Fruit fly (Drosophila melanogaster) whole organism, prepupa: ENCODE measurements around the gene foi.

Source experiments
- Blimp-1 ChIP-seq: fragments of 200-800 bp; sonication (Bioruptor generic); optimal IDR thresholded peaks from 3 replicates; lab custom pipeline; 2017; ENCODE audit warnings: missing biosample characterization, missing genetic modification characterization, mild to moderate bottlenecking, moderate library complexity, missing genetic modification reagents
- CG10631 ChIP-seq: fragments of 200-800 bp; sonication (Bioruptor generic); optimal IDR thresholded peaks from 2 replicates; lab custom pipeline; 2016; ENCODE audit warnings: missing biosample characterization, missing genetic modification characterization
- CG11762 ChIP-seq: fragments of 200-800 bp; sonication (Bioruptor generic); optimal IDR thresholded peaks from 3 replicates; lab custom pipeline; 2016; ENCODE audit warnings: missing biosample characterization, missing genetic modification characterization; ENCODE audit not compliant: insufficient read depth
- CG15336 ChIP-seq: fragments of 200-800 bp; sonication (Bioruptor generic); IDR thresholded peaks from 2 replicates; pipeline ENCODE4 v1.3.6; 2022; ENCODE audit warnings: missing biosample characterization, missing genetic modification characterization
- CG16779 ChIP-seq: fragments of 200-800 bp; sonication (Bioruptor generic); optimal IDR thresholded peaks from 3 replicates; lab custom pipeline; 2017; ENCODE audit warnings: missing biosample characterization, mild to moderate bottlenecking, missing genetic modification characterization
- CG31627 ChIP-seq: fragments of 200-800 bp; sonication (Bioruptor generic); optimal IDR thresholded peaks from 3 replicates; lab custom pipeline; 2016; ENCODE audit warnings: missing biosample characterization, missing genetic modification characterization
- CG6854 ChIP-seq: fragments of 200-800 bp; sonication (Bioruptor generic); optimal IDR thresholded peaks from 2 replicates; lab custom pipeline; 2017; ENCODE audit warnings: missing biosample characterization, mild to moderate bottlenecking, missing genetic modification characterization
- CG8319 ChIP-seq: fragments of 200-800 bp; sonication (Bioruptor generic); optimal IDR thresholded peaks from 3 replicates; lab custom pipeline; 2016; ENCODE audit warnings: missing biosample characterization, missing genetic modification characterization
- Ets21C ChIP-seq: fragments of 200-800 bp; sonication (Bioruptor generic); optimal IDR thresholded peaks from 3 replicates; lab custom pipeline; 2016; ENCODE audit warnings: missing biosample characterization, missing genetic modification characterization
- Ets96B ChIP-seq: fragments of 200-800 bp; optimal IDR thresholded peaks from 2 replicates; lab custom pipeline; 2019; ENCODE audit warnings: missing biosample characterization, mild to moderate bottlenecking, missing genetic modification characterization, moderate library complexity
- Gug ChIP-seq: fragments of 200-800 bp; sonication (Bioruptor generic); IDR thresholded peaks from 2 replicates; pipeline ENCODE4 v1.3.6; 2022; ENCODE audit warnings: missing biosample characterization, missing genetic modification characterization
- Hr39 ChIP-seq: fragments of 200-800 bp; sonication (Bioruptor generic); optimal IDR thresholded peaks from 2 replicates; lab custom pipeline; 2016; ENCODE audit warnings: missing biosample characterization, missing genetic modification characterization
- fd85E ChIP-seq: fragments of 200-800 bp; sonication (Bioruptor generic); optimal IDR thresholded peaks from 3 replicates; lab custom pipeline; 2016; ENCODE audit warnings: missing biosample characterization, missing genetic modification characterization
- spab ChIP-seq: fragments of 200-800 bp; sonication (Bioruptor generic); optimal IDR thresholded peaks from 2 replicates; lab custom pipeline; 2017; ENCODE audit warnings: missing biosample characterization, mild to moderate bottlenecking, missing genetic modification characterization, missing genetic modification reagents

DNA sequence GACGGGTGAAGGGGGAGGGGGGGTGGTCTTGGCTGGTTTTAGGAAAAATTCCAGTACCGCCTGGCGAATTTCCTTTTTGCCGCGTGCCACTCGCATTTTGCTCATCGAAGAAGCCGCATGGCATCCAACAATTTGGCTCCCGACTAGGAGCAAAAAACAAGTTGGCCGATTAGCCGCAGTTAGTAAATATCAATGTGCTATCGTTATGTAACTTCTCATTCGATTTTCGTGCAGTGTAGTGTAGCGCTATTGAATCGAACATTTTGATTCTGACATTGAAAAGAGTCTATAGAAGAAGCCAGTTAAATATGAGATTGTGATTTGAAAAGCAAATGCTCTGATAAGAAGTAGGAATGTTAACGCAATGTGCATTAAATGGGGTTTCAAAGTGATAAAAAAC lies 4.7 kb downstream of the foi start:
- TF ChIP-seq CG8319 (GFP tag; lab: Kevin White, UChicago) = no peak
- TF ChIP-seq CG6854 (GFP tag; lab: Kevin White, UChicago) = no peak
- no peak for TF ChIP-seq Hr39 (GFP tag; lab: Kevin White, UChicago)
- no peak for TF ChIP-seq CG31627
- TF ChIP-seq fd85E (GFP tag; lab: Kevin White, UChicago) = no peak
- TF ChIP-seq Gug (GFP tag; lab: Robert Waterston, UW) = no peak
- TF ChIP-seq CG16779 = no peak
- TF ChIP-seq CG15336 (GFP tag; lab: Robert Waterston, UW) = no peak
- no peak for TF ChIP-seq spab (GFP tag; lab: Kevin White, UChicago)
- TF ChIP-seq CG11762 (GFP tag; lab: Kevin White, UChicago) = no peak
- TF ChIP-seq Blimp-1 (GFP tag; lab: Kevin White, UChicago) = no peak
- no peak for TF ChIP-seq CG10631 (GFP tag; lab: Kevin White, UChicago)
- no peak for TF ChIP-seq Ets96B
- no peak for TF ChIP-seq Ets21C (GFP tag; lab: Kevin White, UChicago)
